Worm (Caenorhabditis elegans) whole organism, L3 larva: ENCODE data around the gene fbxa-185.

Experiments
- ama-1 ChIP-seq: fragments of 150-350 bp; optimal IDR thresholded peaks from 2 replicates; lab custom pipeline; 2018
- egl-27 ChIP-seq: sonication (generic microtip); optimal IDR thresholded peaks from 4 replicates; lab custom pipeline; 2017; ENCODE audit warnings: missing biosample characterization, missing genetic modification reagents, missing genetic modification characterization
- hmg-11 ChIP-seq: sonication (generic microtip); optimal IDR thresholded peaks from 2 replicates; lab custom pipeline; 2016; ENCODE audit warnings: missing genetic modification characterization, missing compliant biosample characterization
- nhr-77 ChIP-seq: fragments of 150-350 bp; optimal IDR thresholded peaks from 2 replicates; lab custom pipeline; 2014; ENCODE audit warnings: missing biosample characterization, missing genetic modification characterization
- pqm-1 ChIP-seq: fragments of 150-350 bp; optimal IDR thresholded peaks from 2 replicates; lab custom pipeline; 2017; ENCODE audit warnings: missing biosample characterization, missing genetic modification characterization, inconsistent platforms
- sea-2 ChIP-seq: fragments of 150-350 bp; sonication (generic microtip); optimal IDR thresholded peaks from 4 replicates; lab custom pipeline; 2014; ENCODE audit warnings: missing biosample characterization, missing genetic modification reagents, missing genetic modification characterization

DNA sequence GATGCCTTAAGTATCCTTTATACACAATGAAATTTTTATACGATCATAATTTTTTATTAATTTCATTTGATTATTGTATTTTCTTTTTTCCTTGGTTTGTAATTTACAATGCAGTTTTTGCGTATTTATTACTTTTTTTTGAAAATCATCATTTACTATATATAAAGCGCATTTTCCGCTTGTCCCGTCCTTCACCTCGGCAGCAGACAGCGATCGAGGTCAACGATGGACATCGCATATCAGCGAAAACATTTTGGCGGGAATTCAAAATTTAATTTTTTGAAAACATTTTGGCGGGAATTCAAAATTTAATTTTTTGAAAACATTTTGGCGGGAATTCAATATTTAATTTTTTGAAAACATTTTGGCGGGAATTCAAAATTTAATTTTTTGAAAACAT lies 23.5 kb upstream of the fbxa-185 start:
- no peak for TF ChIP-seq sea-2 (GFP tag; lab: Kevin White, UChicago)
- no peak for TF ChIP-seq egl-27 (tag; lab: Kevin White, UChicago)
- no peak for TF ChIP-seq hmg-11 (tag; lab: Kevin White, UChicago)
- no peak for TF ChIP-seq ama-1 (lab: Kevin White, UChicago)
- TF ChIP-seq nhr-77 = no peak
- TF ChIP-seq pqm-1 (tag; lab: Kevin White, UChicago) = no peak
